Worm (Caenorhabditis elegans) whole organism, L2 larva: ENCODE results near the gene dsb-3.
A peak's percentile ranks its signal among the peaks of the same experiment; 100 is the strongest.

Experiments
- C34F6.9 ChIP-seq: fragments of 150-350 bp; optimal IDR thresholded peaks from 2 replicates; lab custom pipeline; 2014; ENCODE audit warnings: missing biosample characterization, missing genetic modification characterization
- F13H6.1 ChIP-seq: sonication (generic microtip); optimal IDR thresholded peaks from 2 replicates; lab custom pipeline; 2016; ENCODE audit warnings: missing genetic modification characterization, missing compliant biosample characterization
- R02D3.7 ChIP-seq: fragments of 150-350 bp; optimal IDR thresholded peaks from 2 replicates; lab custom pipeline; 2014; ENCODE audit warnings: missing biosample characterization, missing genetic modification characterization
- Y55F3AM.14 ChIP-seq: fragments of 200-800 bp; sonication (Bioruptor generic); optimal IDR thresholded peaks from 2 replicates; lab custom pipeline; 2018; ENCODE audit warnings: mild to moderate bottlenecking, missing genetic modification characterization, missing compliant biosample characterization
- ZK546.5 ChIP-seq: sonication (generic microtip); optimal IDR thresholded peaks from 2 replicates; lab custom pipeline; 2017; ENCODE audit warnings: missing biosample characterization, missing genetic modification characterization
- alr-1 ChIP-seq: fragments of 150-350 bp; optimal IDR thresholded peaks from 2 replicates; lab custom pipeline; 2014; ENCODE audit warnings: missing biosample characterization, missing genetic modification characterization
- aly-2 ChIP-seq: fragments of 150-350 bp; optimal IDR thresholded peaks from 2 replicates; lab custom pipeline; 2014; ENCODE audit warnings: missing biosample characterization, missing genetic modification characterization
- ama-1 ChIP-seq: fragments of 150-350 bp; optimal IDR thresholded peaks from 2 replicates; lab custom pipeline; 2018; ENCODE audit warnings: inconsistent platforms
- blmp-1 ChIP-seq: sonication (generic microtip); optimal IDR thresholded peaks from 2 replicates; lab custom pipeline; 2017; ENCODE audit warnings: missing genetic modification characterization, mild to moderate bottlenecking, missing compliant biosample characterization, antibody characterized with exemption, moderate library complexity; ENCODE audit not compliant: insufficient read depth
- ceh-16 ChIP-seq: fragments of 150-350 bp; optimal IDR thresholded peaks from 2 replicates; lab custom pipeline; 2014; ENCODE audit warnings: missing biosample characterization, missing genetic modification characterization
- ceh-82 ChIP-seq: fragments of 150-350 bp; optimal IDR thresholded peaks from 2 replicates; lab custom pipeline; 2014; ENCODE audit warnings: missing biosample characterization, missing genetic modification characterization
- crh-2 ChIP-seq: sonication (generic microtip); optimal IDR thresholded peaks from 2 replicates; lab custom pipeline; 2017; ENCODE audit warnings: missing biosample characterization, missing genetic modification characterization
- dmd-4 ChIP-seq: sonication (generic microtip); optimal IDR thresholded peaks from 2 replicates; lab custom pipeline; 2017; ENCODE audit warnings: missing biosample characterization, missing genetic modification characterization
- egl-27 ChIP-seq: sonication (generic microtip); optimal IDR thresholded peaks from 3 replicates; lab custom pipeline; 2017; ENCODE audit warnings: missing biosample characterization, missing genetic modification reagents, missing genetic modification characterization
- elt-1 ChIP-seq: fragments of 150-350 bp; optimal IDR thresholded peaks from 2 replicates; lab custom pipeline; 2014; ENCODE audit warnings: missing biosample characterization, missing genetic modification characterization
- elt-3 ChIP-seq: sonication (generic microtip); optimal IDR thresholded peaks from 2 replicates; lab custom pipeline; 2017; ENCODE audit warnings: missing biosample characterization, missing genetic modification characterization
- gmeb-1 ChIP-seq: fragments of 150-350 bp; optimal IDR thresholded peaks from 2 replicates; lab custom pipeline; 2014; ENCODE audit warnings: missing biosample characterization, missing genetic modification characterization
- lin-11 ChIP-seq: fragments of 150-350 bp; sonication (generic microtip); optimal IDR thresholded peaks from 2 replicates; lab custom pipeline; 2014; ENCODE audit warnings: missing biosample characterization, missing genetic modification characterization, inconsistent platforms, mixed read lengths
- lin-13 ChIP-seq: fragments of 150-350 bp; optimal IDR thresholded peaks from 2 replicates; lab custom pipeline; 2014; ENCODE audit warnings: missing biosample characterization, missing genetic modification reagents, missing genetic modification characterization
- lin-39 ChIP-seq: fragments of 150-350 bp; optimal IDR thresholded peaks from 2 replicates; lab custom pipeline; 2014; ENCODE audit warnings: missing biosample characterization, missing genetic modification reagents, missing genetic modification characterization
- lsy-2 ChIP-seq, 2 experiments: fragments of 150-350 bp in 1 of 2; sonication (generic microtip) in 1 of 2; optimal IDR thresholded peaks; 2 replicates each; lab custom pipeline; 2014 to 2017; ENCODE audit warnings: missing biosample characterization in 2 of 2, missing genetic modification characterization in 2 of 2
- mab-5 ChIP-seq: fragments of 150-350 bp; optimal IDR thresholded peaks from 2 replicates; lab custom pipeline; 2014; ENCODE audit warnings: missing biosample characterization, missing genetic modification characterization
- mbf-1 ChIP-seq: sonication (generic microtip); optimal IDR thresholded peaks from 2 replicates; lab custom pipeline; 2017; ENCODE audit warnings: missing biosample characterization, missing genetic modification characterization
- mdl-1 ChIP-seq, 2 experiments: fragments of 150-350 bp in 1 of 2; sonication (generic microtip) in 1 of 2; optimal IDR thresholded peaks; 2 replicates each; lab custom pipeline; 2017; ENCODE audit warnings: missing biosample characterization in 2 of 2, missing genetic modification characterization in 2 of 2
- nhr-10 ChIP-seq: sonication (generic microtip); optimal IDR thresholded peaks from 2 replicates; lab custom pipeline; 2017; ENCODE audit warnings: missing biosample characterization, missing genetic modification characterization
- nhr-11 ChIP-seq: fragments of 150-350 bp; optimal IDR thresholded peaks from 2 replicates; lab custom pipeline; 2014; ENCODE audit warnings: missing biosample characterization, missing genetic modification characterization
- nhr-12 ChIP-seq: fragments of 150-350 bp; optimal IDR thresholded peaks from 2 replicates; lab custom pipeline; 2014; ENCODE audit warnings: missing biosample characterization, missing genetic modification characterization
- nhr-21 ChIP-seq: fragments of 150-350 bp; optimal IDR thresholded peaks from 2 replicates; lab custom pipeline; 2014; ENCODE audit warnings: missing biosample characterization, missing genetic modification characterization
- nhr-23 ChIP-seq: fragments of 150-350 bp; optimal IDR thresholded peaks from 2 replicates; lab custom pipeline; 2014; ENCODE audit warnings: missing biosample characterization, missing genetic modification reagents, missing genetic modification characterization
- nhr-237 ChIP-seq: fragments of 150-350 bp; optimal IDR thresholded peaks from 2 replicates; lab custom pipeline; 2014; ENCODE audit warnings: missing biosample characterization, missing genetic modification characterization
- nhr-25 ChIP-seq: fragments of 150-350 bp; sonication (generic microtip); optimal IDR thresholded peaks from 3 replicates; lab custom pipeline; 2014; ENCODE audit warnings: missing biosample characterization, missing genetic modification characterization
- nhr-6 ChIP-seq: fragments of 150-350 bp; optimal IDR thresholded peaks from 2 replicates; lab custom pipeline; 2014; ENCODE audit warnings: missing biosample characterization, missing genetic modification characterization
- nhr-77 ChIP-seq: fragments of 150-350 bp; optimal IDR thresholded peaks from 2 replicates; lab custom pipeline; 2014; ENCODE audit warnings: missing biosample characterization, missing genetic modification characterization
- peb-1 ChIP-seq: fragments of 150-350 bp; optimal IDR thresholded peaks from 2 replicates; lab custom pipeline; 2014; ENCODE audit warnings: missing biosample characterization, missing genetic modification characterization
- sem-4 ChIP-seq: fragments of 150-350 bp; optimal IDR thresholded peaks from 2 replicates; lab custom pipeline; 2014; ENCODE audit warnings: missing biosample characterization, missing genetic modification reagents, missing genetic modification characterization
- skn-1 ChIP-seq: sonication (generic microtip); optimal IDR thresholded peaks from 2 replicates; lab custom pipeline; 2017; ENCODE audit warnings: missing biosample characterization, missing genetic modification characterization
- sma-3 ChIP-seq: sonication (generic microtip); optimal IDR thresholded peaks from 2 replicates; lab custom pipeline; 2016; ENCODE audit warnings: missing genetic modification reagents, missing genetic modification characterization, missing compliant biosample characterization
- sma-9 ChIP-seq, 2 experiments: fragments of 150-350 bp in 1 of 2; sonication (generic microtip) in 1 of 2; optimal IDR thresholded peaks; 2 replicates each; lab custom pipeline; 2014 to 2016; ENCODE audit warnings: missing genetic modification characterization in 2 of 2, mild to moderate bottlenecking in 1 of 2, missing biosample characterization in 1 of 2, missing compliant biosample characterization in 1 of 2, missing genetic modification reagents in 1 of 2, moderate library complexity in 1 of 2
- snpc-4 ChIP-seq: fragments of 150-350 bp; optimal IDR thresholded peaks from 2 replicates; lab custom pipeline; 2014; ENCODE audit warnings: missing biosample characterization, missing genetic modification characterization
- unc-39 ChIP-seq: fragments of 150-350 bp; optimal IDR thresholded peaks from 2 replicates; lab custom pipeline; 2014; ENCODE audit warnings: missing biosample characterization, missing genetic modification characterization
- unc-55 ChIP-seq: fragments of 150-350 bp; sonication (generic microtip); optimal IDR thresholded peaks from 3 replicates; lab custom pipeline; 2014; ENCODE audit warnings: missing biosample characterization, missing genetic modification reagents, missing genetic modification characterization
- ztf-1 ChIP-seq: fragments of 200-800 bp; sonication (Bioruptor generic); conservative IDR thresholded peaks from 2 replicates; pipeline ENCODE4 v1.3.6; 2022; ENCODE audit warnings: missing genetic modification characterization, missing compliant biosample characterization
- ztf-11 ChIP-seq: sonication (generic microtip); optimal IDR thresholded peaks from 2 replicates; lab custom pipeline; 2017; ENCODE audit warnings: missing biosample characterization, missing genetic modification characterization
- ztf-4 ChIP-seq: fragments of 150-350 bp; optimal IDR thresholded peaks from 2 replicates; lab custom pipeline; 2014; ENCODE audit warnings: missing biosample characterization, missing genetic modification characterization

dsb-3 gene

ce11 chrIV:7790801-7791588, 31.6 kb upstream of the dsb-3 start, which contains the start of gene rsp-6 (continued):
- peak; percentile 76 for TF ChIP-seq F13H6.1 (tag; lab: Kevin White, UChicago)
- no peak for TF ChIP-seq ztf-11
- TF ChIP-seq lin-13: peak; percentile 93
- peak; percentile 97 for TF ChIP-seq unc-55 (GFP tag; lab: Kevin White, UChicago)
- no peak for TF ChIP-seq nhr-10
- TF ChIP-seq sma-3 (GFP tag; lab: Kevin White, UChicago): peak; percentile 82
- TF ChIP-seq elt-3 (tag; lab: Kevin White, UChicago): no peak
- peak; percentile 88 for TF ChIP-seq gmeb-1 (tag; lab: Kevin White, UChicago)
- no peak for TF ChIP-seq mbf-1
- peak; percentile 67 for TF ChIP-seq ama-1 (lab: Kevin White, UChicago)
- peak; percentile 94 for TF ChIP-seq lin-11 (tag; lab: Kevin White, UChicago)
- TF ChIP-seq mdl-1 (tag; optimal IDR thresholded peaks at IDR 0.05; lab: Kevin White, UChicago): peak in 1 of 2 experiments; percentile 62
- TF ChIP-seq, all 48 proteins: peak for 31

- no peak for TF ChIP-seq nhr-11 (tag; lab: Kevin White, UChicago)
- no peak for TF ChIP-seq skn-1
- no peak for TF ChIP-seq F13H6.1 (tag; lab: Kevin White, UChicago)
- TF ChIP-seq nhr-77 (tag; lab: Kevin White, UChicago): no peak
- TF ChIP-seq snpc-4 (tag; lab: Kevin White, UChicago): no peak
- no peak for TF ChIP-seq peb-1
- TF ChIP-seq nhr-25 (tag; lab: Kevin White, UChicago): no peak
- no peak for TF ChIP-seq egl-27 (tag; lab: Kevin White, UChicago)
- TF ChIP-seq R02D3.7 (tag; lab: Kevin White, UChicago): no peak
- no peak for TF ChIP-seq unc-55 (GFP tag; lab: Kevin White, UChicago)
- no peak for TF ChIP-seq Y55F3AM.14 (GFP tag; lab: Kevin White, UChicago)
- no peak for TF ChIP-seq unc-39 (tag; lab: Kevin White, UChicago)
- TF ChIP-seq gmeb-1 (tag; lab: Kevin White, UChicago): no peak
- TF ChIP-seq lin-13: no peak
- TF ChIP-seq dmd-4 (tag; lab: Kevin White, UChicago): no peak
- TF ChIP-seq nhr-10: no peak
- TF ChIP-seq ztf-1 (GFP tag; lab: Robert Waterston, UW): no peak
These were observed 30.8 kb upstream of the dsb-3 start for ce11 chrIV:7790151-7790691.

- TF ChIP-seq crh-2 (tag; lab: Kevin White, UChicago): peak; percentile 69
- TF ChIP-seq nhr-25 (tag; lab: Kevin White, UChicago): peak; percentile 65
- no peak for TF ChIP-seq nhr-12
- TF ChIP-seq nhr-237 (tag; lab: Kevin White, UChicago): no peak
- TF ChIP-seq ZK546.5 (tag; lab: Kevin White, UChicago): no peak
- no peak for TF ChIP-seq sem-4
- TF ChIP-seq lin-11 (tag; lab: Kevin White, UChicago): no peak
- TF ChIP-seq nhr-6: peak; percentile 32
- peak; percentile 44 for TF ChIP-seq nhr-21 (tag; lab: Kevin White, UChicago)
- TF ChIP-seq mdl-1 (tag; optimal IDR thresholded peaks at IDR 0.05; lab: Kevin White, UChicago): peak; percentile 44 to 65
- TF ChIP-seq sma-9 (GFP tag; optimal IDR thresholded peaks at IDR 0.05; lab: Kevin White, UChicago): peak; percentile 26
- TF ChIP-seq sma-9 (tag; optimal IDR thresholded peaks at IDR 0.05; lab: Kevin White, UChicago): no peak
- TF ChIP-seq nhr-77 (tag; lab: Kevin White, UChicago): no peak
- TF ChIP-seq ceh-82 (tag; lab: Kevin White, UChicago): no peak
- no peak for TF ChIP-seq blmp-1 (tag; lab: Kevin White, UChicago)
- no peak for TF ChIP-seq lin-39 (tag; lab: Kevin White, UChicago)
- peak; percentile 4 for TF ChIP-seq mab-5 (tag; lab: Kevin White, UChicago)
- TF ChIP-seq ztf-1 (GFP tag; lab: Robert Waterston, UW): no peak
- no peak for TF ChIP-seq dmd-4 (tag; lab: Kevin White, UChicago)
- TF ChIP-seq lsy-2 (tag; optimal IDR thresholded peaks at IDR 0.05; lab: Kevin White, UChicago): peak in 1 of 2 experiments; percentile 73
- TF ChIP-seq unc-55 (GFP tag; lab: Kevin White, UChicago): peak; percentile 25
- no peak for TF ChIP-seq unc-39 (tag; lab: Kevin White, UChicago)
- TF ChIP-seq ceh-16 (tag; lab: Kevin White, UChicago): no peak
- peak; percentile 57 for TF ChIP-seq F13H6.1 (tag; lab: Kevin White, UChicago)
- no peak for TF ChIP-seq aly-2 (tag; lab: Kevin White, UChicago)
- TF ChIP-seq ztf-4 (tag; lab: Kevin White, UChicago): no peak
- TF ChIP-seq alr-1 (tag; lab: Kevin White, UChicago): no peak
- TF ChIP-seq nhr-11 (tag; lab: Kevin White, UChicago): no peak
- no peak for TF ChIP-seq R02D3.7 (tag; lab: Kevin White, UChicago)
- no peak for TF ChIP-seq snpc-4 (tag; lab: Kevin White, UChicago)
- no peak for TF ChIP-seq nhr-10
- TF ChIP-seq Y55F3AM.14 (GFP tag; lab: Kevin White, UChicago): peak; percentile 27
- TF ChIP-seq lin-13: peak; percentile 54
- TF ChIP-seq nhr-23 (tag; lab: Kevin White, UChicago): no peak
- no peak for TF ChIP-seq mbf-1
- TF ChIP-seq elt-1: no peak
- peak; percentile 22 for TF ChIP-seq C34F6.9 (tag; lab: Kevin White, UChicago)
- no peak for TF ChIP-seq elt-3 (tag; lab: Kevin White, UChicago)
- peak; percentile 61 for TF ChIP-seq sma-3 (GFP tag; lab: Kevin White, UChicago)
- TF ChIP-seq ztf-11: no peak
These were observed 30.1 kb upstream of the dsb-3 start, which contains the start of gene imp-3 for ce11 chrIV:7789521-7789949. Gene imp-3, minus strand, starts transcription at chrIV:7789613.
